Worm (Caenorhabditis elegans): ENCODE data around the gene zipt-7.1.

- TF ChIP-seq nhr-28 (tag; optimal IDR thresholded peaks at IDR 0.05) = peak; percentile 92
- TF ChIP-seq unc-39 (tag; optimal IDR thresholded peaks at IDR 0.05) = no peak
- peak; percentile 97 for TF ChIP-seq dmd-6 (GFP tag; IDR thresholded peaks at IDR 0.05)
- peak; percentile 27 for TF ChIP-seq snpc-4 (tag; optimal IDR thresholded peaks at IDR 0.05)
- TF ChIP-seq unc-62 (GFP tag; optimal IDR thresholded peaks at IDR 0.05 in 1 of 2) = peak; percentile 31 to 97
- TF ChIP-seq unc-62 (tag; optimal IDR thresholded peaks at IDR 0.05) = no peak
- peak; percentile 62 for TF ChIP-seq fos-1 (tag; optimal IDR thresholded peaks at IDR 0.05)
- peak; percentile 98 for TF ChIP-seq nhr-77 (tag; optimal IDR thresholded peaks at IDR 0.05)
- no peak for TF ChIP-seq ceh-82 (tag; optimal IDR thresholded peaks at IDR 0.05)
- TF ChIP-seq nhr-11 (tag; optimal IDR thresholded peaks at IDR 0.05) = peak; percentile 99
- TF ChIP-seq lin-29 (GFP tag; IDR thresholded peaks at IDR 0.05) = peak; percentile 87
- TF ChIP-seq dmd-8 (GFP tag; IDR thresholded peaks at IDR 0.05) = no peak
Measured at ce11 chrIV:17278363-17278762, 9.6 kb downstream of the zipt-7.1 start.

Measured in whole organism, L4 larva.